Worm (Caenorhabditis elegans) whole organism, late embryonic: Measurements from ENCODE around the gene ergi-1.
"Not testable (repeated sequence)": the region's sequence is repeated elsewhere in the genome, so short reads cannot be mapped to it uniquely, and the experiment has no call there.

Source experiments
- C38D4.7 ChIP-seq: fragments of 200-800 bp; sonication (Bioruptor generic); optimal IDR thresholded peaks from 2 replicates; lab custom pipeline; 2018; ENCODE audit warnings: mild to moderate bottlenecking, missing genetic modification characterization, moderate library complexity, missing compliant biosample characterization
- K02D7.2 ChIP-seq: sonication (generic microtip); optimal IDR thresholded peaks from 2 replicates; lab custom pipeline; 2017; ENCODE audit warnings: mild to moderate bottlenecking, missing genetic modification characterization, missing compliant biosample characterization
- K09A11.1 ChIP-seq: sonication (generic microtip); optimal IDR thresholded peaks from 2 replicates; lab custom pipeline; 2017; ENCODE audit warnings: antibody characterized with exemption, mild to moderate bottlenecking, missing genetic modification characterization, missing compliant biosample characterization; ENCODE audit not compliant: insufficient read depth
- Y22D7AL.16 ChIP-seq: sonication (generic microtip); optimal IDR thresholded peaks from 2 replicates; lab custom pipeline; 2016; ENCODE audit warnings: missing genetic modification characterization, missing compliant biosample characterization
- ama-1 ChIP-seq: fragments of 150-350 bp; optimal IDR thresholded peaks from 2 replicates; lab custom pipeline; 2014
- ceh-18 ChIP-seq: sonication (generic microtip); optimal IDR thresholded peaks from 2 replicates; lab custom pipeline; 2016; ENCODE audit warnings: missing genetic modification characterization, missing compliant biosample characterization
- ceh-19 ChIP-seq: fragments of 200-800 bp; sonication (Bioruptor generic); optimal IDR thresholded peaks from 2 replicates; lab custom pipeline; 2018; ENCODE audit warnings: mild to moderate bottlenecking, missing genetic modification characterization, missing compliant biosample characterization
- ceh-2 ChIP-seq: sonication (generic microtip); optimal IDR thresholded peaks from 2 replicates; lab custom pipeline; 2016; ENCODE audit warnings: missing genotype, missing genetic modification characterization, missing compliant biosample characterization
- ceh-22 ChIP-seq: sonication (generic microtip); optimal IDR thresholded peaks from 2 replicates; lab custom pipeline; 2017; ENCODE audit warnings: missing biosample characterization, missing genetic modification characterization
- ceh-30 ChIP-seq: fragments of 150-350 bp; optimal IDR thresholded peaks from 2 replicates; lab custom pipeline; 2014; ENCODE audit warnings: missing biosample characterization, missing genetic modification characterization
- ceh-31 ChIP-seq: sonication (generic microtip); optimal IDR thresholded peaks from 2 replicates; lab custom pipeline; 2016; ENCODE audit warnings: missing genetic modification characterization, missing compliant biosample characterization
- ceh-9 ChIP-seq: sonication (generic microtip); optimal IDR thresholded peaks from 2 replicates; lab custom pipeline; 2016; ENCODE audit warnings: mild to moderate bottlenecking, missing genetic modification characterization, inconsistent platforms, missing compliant biosample characterization
- che-1 ChIP-seq: sonication (generic microtip); optimal IDR thresholded peaks from 2 replicates; lab custom pipeline; 2016; ENCODE audit warnings: mild to moderate bottlenecking, missing genetic modification characterization, missing compliant biosample characterization
- dve-1 ChIP-seq: sonication (generic microtip); optimal IDR thresholded peaks from 2 replicates; lab custom pipeline; 2017; ENCODE audit warnings: antibody characterized with exemption, mild to moderate bottlenecking, missing genetic modification characterization, missing compliant biosample characterization
- elt-4 ChIP-seq: sonication (generic microtip); optimal IDR thresholded peaks from 2 replicates; lab custom pipeline; 2016; ENCODE audit warnings: missing genetic modification characterization, missing compliant biosample characterization
- ets-4 ChIP-seq: sonication (generic microtip); optimal IDR thresholded peaks from 2 replicates; lab custom pipeline; 2016; ENCODE audit warnings: missing genetic modification characterization, missing compliant biosample characterization
- eyg-1 ChIP-seq: sonication (generic microtip); optimal IDR thresholded peaks from 2 replicates; lab custom pipeline; 2016; ENCODE audit warnings: missing genotype, missing genetic modification characterization, missing compliant biosample characterization
- fkh-6 ChIP-seq: sonication (generic microtip); optimal IDR thresholded peaks from 2 replicates; lab custom pipeline; 2016; ENCODE audit warnings: missing genetic modification characterization, missing compliant biosample characterization
- gmeb-2 ChIP-seq: sonication (generic microtip); optimal IDR thresholded peaks from 2 replicates; lab custom pipeline; 2016; ENCODE audit warnings: missing genetic modification characterization, inconsistent platforms, missing compliant biosample characterization
- hlh-15 ChIP-seq: sonication (generic microtip); optimal IDR thresholded peaks from 2 replicates; lab custom pipeline; 2016; ENCODE audit warnings: missing genetic modification characterization, missing compliant biosample characterization
- hlh-30 ChIP-seq: sonication (generic microtip); optimal IDR thresholded peaks from 2 replicates; lab custom pipeline; 2017; ENCODE audit warnings: antibody characterized with exemption, missing genetic modification characterization, missing compliant biosample characterization; ENCODE audit not compliant: insufficient read depth
- hlh-6 ChIP-seq: sonication (generic microtip); optimal IDR thresholded peaks from 2 replicates; lab custom pipeline; 2016; ENCODE audit warnings: missing genotype, missing genetic modification characterization, missing compliant biosample characterization
- hlh-8 ChIP-seq: sonication (generic microtip); optimal IDR thresholded peaks from 2 replicates; lab custom pipeline; 2016; ENCODE audit warnings: missing genotype, missing genetic modification characterization, missing compliant biosample characterization
- lim-6 ChIP-seq: sonication (generic microtip); optimal IDR thresholded peaks from 2 replicates; lab custom pipeline; 2016; ENCODE audit warnings: missing genetic modification characterization, missing compliant biosample characterization
- mec-3 ChIP-seq: sonication (generic microtip); optimal IDR thresholded peaks from 2 replicates; lab custom pipeline; 2016; ENCODE audit warnings: borderline replicate concordance, missing genetic modification characterization, missing compliant biosample characterization
- nfya-1 ChIP-seq: sonication (generic microtip); optimal IDR thresholded peaks from 2 replicates; lab custom pipeline; 2017; ENCODE audit warnings: missing genetic modification characterization, mild to moderate bottlenecking, missing compliant biosample characterization, antibody characterized with exemption, moderate library complexity
- nhr-232 ChIP-seq: sonication (generic microtip); optimal IDR thresholded peaks from 2 replicates; lab custom pipeline; 2016; ENCODE audit warnings: missing genetic modification characterization, missing compliant biosample characterization
- npax-4 ChIP-seq: sonication (generic microtip); optimal IDR thresholded peaks from 2 replicates; lab custom pipeline; 2016; ENCODE audit warnings: missing genetic modification characterization, missing compliant biosample characterization
- odd-2 ChIP-seq: sonication (generic microtip); optimal IDR thresholded peaks from 2 replicates; lab custom pipeline; 2017; ENCODE audit warnings: antibody characterized with exemption, mild to moderate bottlenecking, missing genetic modification characterization, missing compliant biosample characterization
- pat-9 ChIP-seq: fragments of 200-800 bp; sonication (Bioruptor generic); optimal IDR thresholded peaks from 2 replicates; lab custom pipeline; 2018; ENCODE audit warnings: mild to moderate bottlenecking, missing genetic modification characterization, moderate library complexity, missing compliant biosample characterization
- pha-2 ChIP-seq: sonication (generic microtip); optimal IDR thresholded peaks from 2 replicates; lab custom pipeline; 2017; ENCODE audit warnings: mild to moderate bottlenecking, missing genetic modification characterization, missing compliant biosample characterization
- pha-4 ChIP-seq: fragments of 150-350 bp; optimal IDR thresholded peaks from 2 replicates; lab custom pipeline; 2018; ENCODE audit warnings: missing biosample characterization, missing genetic modification reagents, missing genetic modification characterization
- pros-1 ChIP-seq: fragments of 150-350 bp; optimal IDR thresholded peaks from 2 replicates; lab custom pipeline; 2014; ENCODE audit warnings: missing biosample characterization, missing genetic modification reagents, missing genetic modification characterization
- ref-2 ChIP-seq: sonication (generic microtip); optimal IDR thresholded peaks from 2 replicates; lab custom pipeline; 2016; ENCODE audit warnings: missing genetic modification characterization, missing compliant biosample characterization
- rnt-1 ChIP-seq: sonication (generic microtip); optimal IDR thresholded peaks from 2 replicates; lab custom pipeline; 2016; ENCODE audit warnings: missing genetic modification characterization, missing compliant biosample characterization
- sdc-2 ChIP-seq: sonication (generic microtip); optimal IDR thresholded peaks from 2 replicates; lab custom pipeline; 2016; ENCODE audit warnings: missing genotype, missing genetic modification characterization, missing compliant biosample characterization
- sox-4 ChIP-seq: sonication (generic microtip); optimal IDR thresholded peaks from 2 replicates; lab custom pipeline; 2017; ENCODE audit warnings: mild to moderate bottlenecking, missing genetic modification characterization, inconsistent platforms, missing compliant biosample characterization
- syd-9 ChIP-seq: sonication (generic microtip); optimal IDR thresholded peaks from 2 replicates; lab custom pipeline; 2016; ENCODE audit warnings: mild to moderate bottlenecking, missing genetic modification characterization, moderate library complexity, missing compliant biosample characterization
- tbx-7 ChIP-seq: sonication (generic microtip); optimal IDR thresholded peaks from 2 replicates; lab custom pipeline; 2016; ENCODE audit warnings: missing genotype, missing genetic modification characterization, missing compliant biosample characterization
- ttx-3 ChIP-seq: sonication (generic microtip); optimal IDR thresholded peaks from 2 replicates; lab custom pipeline; 2016; ENCODE audit warnings: missing genetic modification reagents, missing genetic modification characterization, missing compliant biosample characterization
- unc-3 ChIP-seq, 2 experiments: fragments of 200-800 bp in 1 of 2; sonication (Bioruptor generic) in 1 of 2; sonication (generic microtip) in 1 of 2; conservative IDR thresholded peaks in 1 of 2; optimal IDR thresholded peaks in 1 of 2; 2 replicates each; pipeline versions ENCODE4 v1.3.6 to Lab custom; 2016 to 2022; ENCODE audit warnings: missing compliant biosample characterization in 2 of 2, missing genetic modification characterization in 2 of 2, missing genetic modification reagents in 1 of 2
- unc-42 ChIP-seq: sonication (generic microtip); optimal IDR thresholded peaks from 2 replicates; lab custom pipeline; 2016; ENCODE audit warnings: missing genotype, missing genetic modification characterization, missing compliant biosample characterization
- unc-86 ChIP-seq: sonication (generic microtip); optimal IDR thresholded peaks from 2 replicates; lab custom pipeline; 2016; ENCODE audit warnings: missing genetic modification characterization, missing compliant biosample characterization
- zip-5 ChIP-seq: sonication (generic microtip); optimal IDR thresholded peaks from 2 replicates; lab custom pipeline; 2016; ENCODE audit warnings: missing genetic modification characterization, missing compliant biosample characterization

ergi-1 gene

ce11 chrX:2026342-2026741 is 8.7 kb downstream of the ergi-1 start, which contains the start of gene Y102A11A.2:
Gene Y102A11A.2 (plus strand): TSS chrX:2026642.
- not testable (repeated sequence) for TF ChIP-seq rnt-1, odd-2, fkh-6 (tag; lab: Kevin White, UChicago)
- TF ChIP-seq, all 69 proteins: peak for 0; not testable (repeated sequence) for 69

ce11 chrX:2021558-2021957 is 13.5 kb downstream of the ergi-1 start:
- TF ChIP-seq mec-3 (tag; lab: Kevin White, UChicago) (no peak), sdc-2 (tag; lab: Kevin White, UChicago) (no peak), npax-4 (no peak), hlh-8 (tag; lab: Kevin White, UChicago) (no peak), nhr-232 (tag; lab: Kevin White, UChicago) (no peak), K02D7.2 (tag; lab: Kevin White, UChicago) (no peak), ets-4 (no peak), unc-3 (GFP tag; conservative IDR thresholded peaks at IDR 0.05; lab: Robert Waterston, UW) (no peak), unc-3 (tag; optimal IDR thresholded peaks at IDR 0.05; lab: Kevin White, UChicago) (no peak), tbx-7 (tag; lab: Kevin White, UChicago) (no peak), unc-86 (tag; lab: Kevin White, UChicago) (no peak), ama-1 (lab: Kevin White, UChicago) (no peak), pros-1 (no peak), sox-4 (tag; lab: Kevin White, UChicago) (no peak), ceh-31 (tag; lab: Kevin White, UChicago) (no peak)

ce11 chrX:2018848-2019247 is 16.2 kb downstream of the ergi-1 start, which contains the start of gene Y102A11A.3:
Gene Y102A11A.3 (plus strand): TSS chrX:2019148.
- TF ChIP-seq npax-4 (no peak), eyg-1 (tag; lab: Kevin White, UChicago) (no peak), pat-9 (tag; lab: Kevin White, UChicago) (no peak), C38D4.7 (no peak), zip-5 (tag; lab: Kevin White, UChicago) (no peak), ceh-9 (tag; lab: Kevin White, UChicago) (no peak), ceh-18 (tag; lab: Kevin White, UChicago) (no peak), ceh-19 (GFP tag; lab: Kevin White, UChicago) (no peak), nhr-232 (tag; lab: Kevin White, UChicago) (no peak), ttx-3 (tag; lab: Kevin White, UChicago) (no peak), K02D7.2 (tag; lab: Kevin White, UChicago) (no peak), syd-9 (tag; lab: Kevin White, UChicago) (no peak)

ce11 chrX:2018211-2018610 is 16.9 kb downstream of the ergi-1 start:
- TF ChIP-seq syd-9 (tag; lab: Kevin White, UChicago), result no peak
- no peak for TF ChIP-seq pha-2 (tag; lab: Kevin White, UChicago)
- no peak for TF ChIP-seq ceh-30
- no peak for TF ChIP-seq elt-4 (tag; lab: Kevin White, UChicago)
- no peak for TF ChIP-seq ceh-18 (tag; lab: Kevin White, UChicago)
- no peak for TF ChIP-seq hlh-30 (tag; lab: Kevin White, UChicago)
- TF ChIP-seq ceh-2 (tag; lab: Kevin White, UChicago), result no peak
- TF ChIP-seq pat-9 (tag; lab: Kevin White, UChicago), result no peak
- no peak for TF ChIP-seq ceh-31 (tag; lab: Kevin White, UChicago)
- TF ChIP-seq ceh-22 (tag; lab: Kevin White, UChicago), result no peak
- no peak for TF ChIP-seq nhr-232 (tag; lab: Kevin White, UChicago)
- TF ChIP-seq npax-4, result no peak
- TF ChIP-seq lim-6, result no peak
- TF ChIP-seq, all 69 proteins: peak for 0

ce11 chrX:2014521-2014920 is 20.6 kb downstream of the ergi-1 start:
- TF ChIP-seq ceh-30 (no peak), ceh-22 (tag; lab: Kevin White, UChicago) (no peak), unc-42 (no peak), che-1 (no peak), ceh-18 (tag; lab: Kevin White, UChicago) (no peak), hlh-15 (tag; lab: Kevin White, UChicago) (no peak), ref-2 (tag; lab: Kevin White, UChicago) (no peak), syd-9 (tag; lab: Kevin White, UChicago) (no peak), hlh-6 (tag; lab: Kevin White, UChicago) (no peak), Y22D7AL.16 (tag; lab: Kevin White, UChicago) (no peak), gmeb-2 (tag; lab: Kevin White, UChicago) (no peak), pha-4 (tag; lab: Kevin White, UChicago) (no peak), nfya-1 (tag; lab: Kevin White, UChicago) (no peak), ceh-31 (tag; lab: Kevin White, UChicago) (no peak), K09A11.1 (tag; lab: Kevin White, UChicago) (no peak), dve-1 (tag; lab: Kevin White, UChicago) (no peak), tbx-7 (tag; lab: Kevin White, UChicago) (no peak)
